Worm (Caenorhabditis elegans) whole organism, young adult: Measurements from ENCODE around the gene srz-94.

Experiments
- Y79H2A.3 ChIP-seq: fragments of 200-800 bp; sonication (Bioruptor generic); conservative IDR thresholded peaks from 2 replicates; pipeline ENCODE4 v1.3.6; 2022; ENCODE audit warnings: missing genetic modification reagents, missing genetic modification characterization, missing compliant biosample characterization
- ama-1 ChIP-seq, 3 experiments: fragments of 150-350 bp in 1 of 3; sonication (generic microtip) in 2 of 3; optimal IDR thresholded peaks; 2 replicates each; lab custom pipeline; 2014 to 2018; ENCODE audit warnings: missing biosample characterization in 2 of 3, missing genetic modification characterization in 2 of 3, missing genetic modification reagents in 2 of 3
- ceh-27 ChIP-seq: fragments of 200-800 bp; sonication (Bioruptor generic); optimal IDR thresholded peaks from 2 replicates; lab custom pipeline; 2018; ENCODE audit warnings: mild to moderate bottlenecking, missing genetic modification characterization, moderate library complexity, missing compliant biosample characterization
- madf-6 ChIP-seq: fragments of 200-800 bp; sonication (Bioruptor generic); IDR thresholded peaks from 2 replicates; pipeline ENCODE4 v1.3.6; 2022; ENCODE audit warnings: missing genetic modification reagents, missing genetic modification characterization, missing compliant biosample characterization
- nfya-1 ChIP-seq: sonication (generic microtip); optimal IDR thresholded peaks from 2 replicates; lab custom pipeline; 2017; ENCODE audit warnings: antibody characterized with exemption, missing compliant biosample characterization, missing genetic modification characterization, borderline replicate concordance; ENCODE audit not compliant: insufficient read depth
- pha-4 ChIP-seq: fragments of 150-350 bp; sonication (generic microtip); optimal IDR thresholded peaks from 2 replicates; lab custom pipeline; 2014; ENCODE audit warnings: missing biosample characterization, missing genetic modification reagents, missing genetic modification characterization
- snpc-4 ChIP-seq, 5 experiments: fragments of 150-350 bp in 1 of 5; sonication (generic microtip) in 4 of 5; optimal IDR thresholded peaks; 2 replicates each; lab custom pipeline; 2014 to 2018; ENCODE audit warnings: missing genetic modification characterization in 5 of 5, missing biosample characterization in 3 of 5, antibody characterized with exemption in 2 of 5, mild to moderate bottlenecking in 2 of 5, missing compliant biosample characterization in 2 of 5, missing genotype in 2 of 5, moderate library complexity in 2 of 5, missing genetic modification reagents in 1 of 5

DNA sequence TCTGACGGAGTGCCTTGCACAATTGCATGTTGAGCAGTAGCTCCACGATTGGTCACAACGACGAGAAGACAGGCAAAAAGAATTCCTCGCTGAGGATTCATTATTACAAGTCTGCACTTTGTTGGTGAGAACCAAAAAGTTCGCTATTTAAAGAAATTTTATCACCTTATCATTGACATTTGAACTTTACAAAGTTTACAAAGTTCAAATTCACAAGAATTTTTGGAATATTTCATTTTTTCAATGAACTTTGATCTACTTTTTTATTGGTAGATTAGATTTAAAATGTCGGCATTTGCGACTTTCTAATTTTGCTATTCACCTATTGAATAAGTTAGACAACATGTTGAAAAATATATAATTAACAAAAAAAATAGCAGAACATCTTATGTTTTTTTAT is 9.5 kb downstream of the srz-94 start, which contains the start of gene F49H6.15:
- TF ChIP-seq Y79H2A.3 = no peak
- TF ChIP-seq ama-1 (optimal IDR thresholded peaks at IDR 0.05; lab: Kevin White, UChicago) = no peak
- no peak for TF ChIP-seq ama-1 (GFP tag; optimal IDR thresholded peaks at IDR 0.05; lab: Kevin White, UChicago)
- no peak for TF ChIP-seq nfya-1 (tag; lab: Kevin White, UChicago)
- TF ChIP-seq snpc-4 (GFP tag; optimal IDR thresholded peaks at IDR 0.05; lab: Kevin White, UChicago) = no peak
- TF ChIP-seq snpc-4 (tag; optimal IDR thresholded peaks at IDR 0.05; lab: Kevin White, UChicago) = no peak
- TF ChIP-seq pha-4 = no peak
- TF ChIP-seq ceh-27 (GFP tag; lab: Kevin White, UChicago) = no peak
- TF ChIP-seq madf-6 (GFP tag; lab: Robert Waterston, UW) = no peak
